Worm (Caenorhabditis elegans): ENCODE data around the gene R107.2.

DNA sequence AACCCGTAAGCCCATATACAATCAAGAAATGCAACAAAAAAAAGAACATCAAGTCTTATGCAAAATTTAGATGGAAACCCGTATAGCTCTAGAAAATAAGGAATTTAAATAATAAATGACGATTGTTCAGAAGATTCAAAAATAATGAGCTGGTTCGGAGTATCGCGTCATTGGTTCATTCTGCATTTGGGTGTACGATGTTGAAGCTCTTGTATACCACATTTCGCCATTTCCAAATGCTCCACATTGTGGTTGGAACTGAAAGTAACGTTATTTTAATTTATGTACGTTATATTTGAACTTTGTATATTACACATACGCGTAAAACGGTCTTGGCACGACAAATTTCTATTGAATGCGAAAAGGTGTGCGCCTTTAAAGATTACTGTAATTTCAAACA is 14.5 kb upstream of the R107.2 start:
- no peak for TF ChIP-seq him-1 (tag; optimal IDR thresholded peaks at IDR 0.05)
- TF ChIP-seq W03F9.2 (tag; optimal IDR thresholded peaks at IDR 0.05), result no peak
- no peak for TF ChIP-seq dao-5 (tag; optimal IDR thresholded peaks at IDR 0.05)
